Worm (Caenorhabditis elegans): ENCODE data around the gene rps-30.

DNA sequence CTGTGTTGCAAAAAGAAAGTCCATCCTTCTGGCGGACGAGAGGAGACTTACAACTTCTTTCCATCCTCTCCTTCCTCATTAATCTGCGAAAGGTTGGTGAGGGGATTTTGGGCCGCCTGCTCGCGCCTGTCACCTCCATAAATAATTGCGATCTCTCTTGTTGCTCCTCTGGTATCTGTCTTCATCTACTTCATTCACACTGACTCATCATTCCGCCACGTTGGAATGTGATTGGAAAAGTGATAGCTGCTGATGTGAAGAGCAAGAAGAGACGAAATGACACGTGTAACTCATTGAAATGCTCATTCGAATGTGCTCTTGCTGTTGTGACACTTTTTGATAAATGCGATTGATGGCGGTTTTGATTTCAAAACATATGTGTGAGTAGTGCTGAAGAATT is 46.3 kb downstream of the rps-30 start:
- TF ChIP-seq flt-1 (GFP tag; IDR thresholded peaks at IDR 0.05), result no peak
- no peak for TF ChIP-seq ref-1 (GFP tag; conservative IDR thresholded peaks at IDR 0.05)
- no peak for TF ChIP-seq cog-1 (tag; optimal IDR thresholded peaks at IDR 0.05)
- TF ChIP-seq ztf-23 (GFP tag; IDR thresholded peaks at IDR 0.05), result no peak
- TF ChIP-seq klf-2 (GFP tag; conservative IDR thresholded peaks at IDR 0.05), result no peak
- TF ChIP-seq T22C8.4 (GFP tag; IDR thresholded peaks at IDR 0.05), result no peak
- TF ChIP-seq ztf-29 (GFP tag; IDR thresholded peaks at IDR 0.05), result no peak
